Worm (Caenorhabditis elegans): ENCODE results near the gene B0495.5.
A peak's percentile ranks its signal among the peaks of the same experiment; 100 is the strongest.

The B0495.5 gene

ce11 chrII:7698406-7698805, at the start of gene B0495.5:
Gene B0495.5, minus strand, starts transcription at chrII:7698506.
- no peak for TF ChIP-seq him-1 (tag; optimal IDR thresholded peaks at IDR 0.05)
- TF ChIP-seq W03F9.2 (tag; optimal IDR thresholded peaks at IDR 0.05) = no peak
- no peak for TF ChIP-seq dao-5 (tag; optimal IDR thresholded peaks at IDR 0.05)

- TF ChIP-seq dao-5 (tag; optimal IDR thresholded peaks at IDR 0.05) = no peak
- TF ChIP-seq W03F9.2 (tag; optimal IDR thresholded peaks at IDR 0.05) = no peak
- TF ChIP-seq him-1 (tag; optimal IDR thresholded peaks at IDR 0.05) = no peak
These were observed 38.4 kb upstream of the B0495.5 start for ce11 chrII:7736725-7737124.

- TF ChIP-seq him-1 (tag; optimal IDR thresholded peaks at IDR 0.05) (no peak), dao-5 (tag; optimal IDR thresholded peaks at IDR 0.05) (no peak), W03F9.2 (tag; optimal IDR thresholded peaks at IDR 0.05) (no peak)
These were observed 26.3 kb upstream of the B0495.5 start, which contains the start of gene cpna-2 for ce11 chrII:7724603-7725002. Gene cpna-2, plus strand, starts transcription at chrII:7724903.

- TF ChIP-seq W03F9.2 (tag; optimal IDR thresholded peaks at IDR 0.05) (no peak), dao-5 (tag; optimal IDR thresholded peaks at IDR 0.05) (no peak), him-1 (tag; optimal IDR thresholded peaks at IDR 0.05) (no peak)
These were observed 24.5 kb upstream of the B0495.5 start for ce11 chrII:7722784-7723183.

- no peak for TF ChIP-seq dao-5 (tag; optimal IDR thresholded peaks at IDR 0.05)
- no peak for TF ChIP-seq him-1 (tag; optimal IDR thresholded peaks at IDR 0.05)
- no peak for TF ChIP-seq W03F9.2 (tag; optimal IDR thresholded peaks at IDR 0.05)
These were observed 22.2 kb upstream of the B0495.5 start for ce11 chrII:7720479-7720878.

ce11 chrII:7719039-7719438, 20.7 kb upstream of the B0495.5 start:
- TF ChIP-seq him-1 (tag; optimal IDR thresholded peaks at IDR 0.05) (no peak), dao-5 (tag; optimal IDR thresholded peaks at IDR 0.05) (no peak), W03F9.2 (tag; optimal IDR thresholded peaks at IDR 0.05) (no peak)

- no peak for TF ChIP-seq W03F9.2 (tag; optimal IDR thresholded peaks at IDR 0.05)
- no peak for TF ChIP-seq dao-5 (tag; optimal IDR thresholded peaks at IDR 0.05)
- no peak for TF ChIP-seq him-1 (tag; optimal IDR thresholded peaks at IDR 0.05)
These were observed 20.2 kb upstream of the B0495.5 start, which contains the start of gene cpna-5 for ce11 chrII:7718491-7718890. Gene cpna-5, minus strand, starts transcription at chrII:7718591.

ce11 chrII:7716112-7716511, 17.8 kb upstream of the B0495.5 start:
- TF ChIP-seq dao-5 (tag; optimal IDR thresholded peaks at IDR 0.05) (no peak), him-1 (tag; optimal IDR thresholded peaks at IDR 0.05) (no peak), W03F9.2 (tag; optimal IDR thresholded peaks at IDR 0.05) (no peak)

- TF ChIP-seq W03F9.2 (tag; optimal IDR thresholded peaks at IDR 0.05) = no peak
- no peak for TF ChIP-seq him-1 (tag; optimal IDR thresholded peaks at IDR 0.05)
- no peak for TF ChIP-seq dao-5 (tag; optimal IDR thresholded peaks at IDR 0.05)
These were observed 16.4 kb upstream of the B0495.5 start for ce11 chrII:7714614-7715186.

ce11 chrII:7709301-7709754, 11.0 kb upstream of the B0495.5 start, which contains the start of gene sre-1:
Gene sre-1, plus strand, starts transcription at chrII:7709704.
- TF ChIP-seq him-1 (tag; optimal IDR thresholded peaks at IDR 0.05) (no peak), dao-5 (tag; optimal IDR thresholded peaks at IDR 0.05) (no peak), W03F9.2 (tag; optimal IDR thresholded peaks at IDR 0.05) (no peak)

- TF ChIP-seq W03F9.2 (tag; optimal IDR thresholded peaks at IDR 0.05) (peak; percentile 14), him-1 (tag; optimal IDR thresholded peaks at IDR 0.05) (peak; percentile 78), dao-5 (tag; optimal IDR thresholded peaks at IDR 0.05) (no peak)
These were observed 10.2 kb upstream of the B0495.5 start, which contains the start of gene B0495.9 for ce11 chrII:7708540-7708939. Gene B0495.9, minus strand, starts transcription at chrII:7708710.

ce11 chrII:7707383-7707782, 9.1 kb upstream of the B0495.5 start, which contains the start of gene luc-7L:
Gene luc-7L, minus strand, starts transcription at chrII:7707483.
- TF ChIP-seq W03F9.2 (tag; optimal IDR thresholded peaks at IDR 0.05) (no peak), him-1 (tag; optimal IDR thresholded peaks at IDR 0.05) (no peak), dao-5 (tag; optimal IDR thresholded peaks at IDR 0.05) (no peak)

- no peak for TF ChIP-seq him-1 (tag; optimal IDR thresholded peaks at IDR 0.05)
- no peak for TF ChIP-seq W03F9.2 (tag; optimal IDR thresholded peaks at IDR 0.05)
- TF ChIP-seq dao-5 (tag; optimal IDR thresholded peaks at IDR 0.05) = no peak
These were observed 6.8 kb upstream of the B0495.5 start, which contains the start of gene B0495.7 for ce11 chrII:7705152-7705551. Gene B0495.7, minus strand, starts transcription at chrII:7705233.

- TF ChIP-seq him-1 (tag; optimal IDR thresholded peaks at IDR 0.05) = no peak
- no peak for TF ChIP-seq W03F9.2 (tag; optimal IDR thresholded peaks at IDR 0.05)
- TF ChIP-seq dao-5 (tag; optimal IDR thresholded peaks at IDR 0.05) = no peak
These were observed 6.1 kb upstream of the B0495.5 start for ce11 chrII:7704387-7704786.

- TF ChIP-seq dao-5 (tag; optimal IDR thresholded peaks at IDR 0.05) (no peak), him-1 (tag; optimal IDR thresholded peaks at IDR 0.05) (no peak), W03F9.2 (tag; optimal IDR thresholded peaks at IDR 0.05) (no peak)
These were observed 703 bp upstream of the B0495.5 start, which contains the start of the genes moa-2 and cdk-11.1 for ce11 chrII:7699009-7699408. Gene moa-2, minus strand, starts transcription at chrII:7699033. Gene cdk-11.1, plus strand, starts transcription at chrII:7699235.

Data from whole organism, L4/young adult.